Fruit fly (Drosophila melanogaster): Measurements from ENCODE around the gene mael.

Gene mael

dm6 chr3L:22749147-22749550 lies 28.1 kb downstream of the mael start, which contains the start of gene SPoCk:
TSS of gene SPoCk (plus strand) at chr3L:22749444.
- TF ChIP-seq ac (GFP tag; optimal IDR thresholded peaks at IDR 0.05) (no peak), CG33213 (GFP tag; optimal IDR thresholded peaks at IDR 0.05) (peak; percentile 13), otp (GFP tag; IDR thresholded peaks at IDR 0.05) (no peak), onecut (GFP tag; IDR thresholded peaks at IDR 0.05) (peak; percentile 98), Aef1 (GFP tag; IDR thresholded peaks at IDR 0.05) (no peak), zen2 (GFP tag; IDR thresholded peaks at IDR 0.05; ENCODE audit: partially characterized antibody) (no peak), CG18011 (GFP tag; optimal IDR thresholded peaks at IDR 0.05) (peak; percentile 67), MESR4 (GFP tag; optimal IDR thresholded peaks at IDR 0.05) (peak; percentile 15), BEAF-32 (GFP tag; optimal IDR thresholded peaks at IDR 0.05) (peak; percentile 19), vvl (GFP tag; IDR thresholded peaks at IDR 0.05) (no peak), CG9797 (GFP tag; optimal IDR thresholded peaks at IDR 0.05) (peak; percentile 60), Lhr (GFP tag; optimal IDR thresholded peaks at IDR 0.05) (peak; percentile 54), CG1603 (tag; optimal IDR thresholded peaks at IDR 0.05) (peak; percentile 13), Bgb (GFP tag; IDR thresholded peaks at IDR 0.05; ENCODE audit: partially characterized antibody) (peak; percentile 36; the same call in 1 of the 2 replicates), HLHmδ (GFP tag; optimal IDR thresholded peaks at IDR 0.05) (peak; percentile 17), amos (GFP tag; IDR thresholded peaks at IDR 0.05; ENCODE audit: partially characterized antibody) (peak; percentile 55; the same call in 1 of the 2 replicates), CG15514 (GFP tag; optimal IDR thresholded peaks at IDR 0.05) (peak; percentile 52), gfzf (GFP tag; optimal IDR thresholded peaks at IDR 0.05) (peak; percentile 74), Opbp (GFP tag; IDR thresholded peaks at IDR 0.05; ENCODE audit: partially characterized antibody) (0 out of 3 replicates have a peak, but pooled peaks have one; percentile 22), zen (tag; optimal IDR thresholded peaks at IDR 0.05) (no peak), trem (tag; optimal IDR thresholded peaks at IDR 0.05) (peak; percentile 19), CG14965 (GFP tag; optimal IDR thresholded peaks at IDR 0.05; ENCODE audit: borderline replicate concordance) (no peak), dmrt11E (tag; optimal IDR thresholded peaks at IDR 0.05) (no peak), ken (GFP tag; IDR thresholded peaks at IDR 0.05) (no peak), CG12769 (tag; optimal IDR thresholded peaks at IDR 0.05) (no peak), pzg (GFP tag; optimal IDR thresholded peaks at IDR 0.05) (peak; percentile 62), CG5180 (GFP tag; optimal IDR thresholded peaks at IDR 0.05) (peak; percentile 97), toy (GFP tag; IDR thresholded peaks at IDR 0.05) (0 out of 2 replicates have a peak, but pooled peaks have one; percentile 35), CG8290 (GFP tag; optimal IDR thresholded peaks at IDR 0.05) (no peak), CG8290 (tag; optimal IDR thresholded peaks at IDR 0.05) (peak in 1 of 2 experiments; percentile 24), CG2116 (GFP tag; optimal IDR thresholded peaks at IDR 0.05) (peak; percentile 74), tio (GFP tag; optimal IDR thresholded peaks at IDR 0.05) (no peak), CG11504 (tag; optimal IDR thresholded peaks at IDR 0.05) (peak; percentile 30), Deaf1 (tag; optimal IDR thresholded peaks at IDR 0.05) (peak; percentile 48), Chrac-16 (GFP tag; optimal IDR thresholded peaks at IDR 0.05) (no peak), Camta (GFP tag; optimal IDR thresholded peaks at IDR 0.05) (no peak), maf-S (GFP tag; optimal IDR thresholded peaks at IDR 0.05) (no peak), Ets65A (GFP tag) (peak; percentile 52), scrt (GFP tag; optimal IDR thresholded peaks at IDR 0.05) (peak; percentile 20), stwl (tag; optimal IDR thresholded peaks at IDR 0.05) (peak; percentile 66), abd-A (tag; optimal IDR thresholded peaks at IDR 0.05) (peak; percentile 1), CG16813 (GFP tag; IDR thresholded peaks at IDR 0.05; ENCODE audit: partially characterized antibody) (peak; percentile 17; the same call in 1 of the 3 replicates), nom (GFP tag; optimal IDR thresholded peaks at IDR 0.05) (peak; percentile 57), lbe (GFP tag; optimal IDR thresholded peaks at IDR 0.05) (peak; percentile 5), CTCF (GFP tag; optimal IDR thresholded peaks at IDR 0.05) (peak; percentile 63), CG6854 (GFP tag; optimal IDR thresholded peaks at IDR 0.05) (no peak), seq (GFP tag; IDR thresholded peaks at IDR 0.05) (no peak), Hmr (GFP tag; optimal IDR thresholded peaks at IDR 0.05) (peak; percentile 24)

All from whole organism, embryonic.